Worm (Caenorhabditis elegans) whole organism, young adult: ENCODE data around the gene glt-7.

Experiments
- B0261.1 ChIP-seq: sonication (generic microtip); optimal IDR thresholded peaks from 2 replicates; lab custom pipeline; 2016; ENCODE audit warnings: mild to moderate bottlenecking, missing genetic modification characterization, moderate library complexity, missing compliant biosample characterization
- C17E4.6 ChIP-seq: fragments of 200-800 bp; sonication (Bioruptor generic); IDR thresholded peaks from 2 replicates; pipeline ENCODE4 v1.3.6; 2022; ENCODE audit warnings: missing genetic modification reagents, missing genetic modification characterization, missing compliant biosample characterization
- F22D6.2 ChIP-seq: sonication (generic microtip); optimal IDR thresholded peaks from 2 replicates; lab custom pipeline; 2016; ENCODE audit warnings: mild to moderate bottlenecking, missing genetic modification characterization, missing compliant biosample characterization
- F55B11.4 ChIP-seq: sonication (generic microtip); optimal IDR thresholded peaks from 2 replicates; lab custom pipeline; 2016; ENCODE audit warnings: missing compliant biosample characterization, missing genetic modification characterization, borderline replicate concordance; ENCODE audit not compliant: insufficient read depth
- T26A5.8 ChIP-seq: sonication (generic microtip); optimal IDR thresholded peaks from 2 replicates; lab custom pipeline; 2016; ENCODE audit warnings: missing genetic modification characterization, missing compliant biosample characterization
- Y53G8AR.9 ChIP-seq: fragments of 200-800 bp; sonication (Bioruptor generic); conservative IDR thresholded peaks from 2 replicates; pipeline ENCODE4 v1.3.6; 2022; ENCODE audit warnings: missing genetic modification reagents, missing genetic modification characterization, missing compliant biosample characterization
- Y95B8A.8 ChIP-seq: fragments of 200-800 bp; sonication (Bioruptor generic); IDR thresholded peaks from 2 replicates; pipeline ENCODE4 v1.3.6; 2022; ENCODE audit warnings: missing genetic modification reagents, missing genetic modification characterization, missing compliant biosample characterization
- aptf-3 ChIP-seq: fragments of 200-800 bp; sonication (Bioruptor generic); IDR thresholded peaks from 2 replicates; pipeline ENCODE4 v1.3.6; 2022; ENCODE audit warnings: missing genetic modification characterization, missing compliant biosample characterization
- athp-1 ChIP-seq: sonication (generic microtip); optimal IDR thresholded peaks from 2 replicates; lab custom pipeline; 2017; ENCODE audit warnings: mild to moderate bottlenecking, missing genetic modification characterization, missing compliant biosample characterization
- attf-3 ChIP-seq: fragments of 200-800 bp; sonication (Bioruptor generic); conservative IDR thresholded peaks from 2 replicates; pipeline ENCODE4 v1.3.6; 2022; ENCODE audit warnings: missing genetic modification reagents, missing genetic modification characterization, missing compliant biosample characterization
- attf-5 ChIP-seq: fragments of 200-800 bp; sonication (Bioruptor generic); optimal IDR thresholded peaks from 2 replicates; lab custom pipeline; 2018; ENCODE audit warnings: mild to moderate bottlenecking, missing genetic modification characterization, missing compliant biosample characterization
- ccch-3 ChIP-seq: fragments of 200-800 bp; sonication (Bioruptor generic); optimal IDR thresholded peaks from 2 replicates; lab custom pipeline; 2018; ENCODE audit warnings: mild to moderate bottlenecking, missing genetic modification characterization, missing compliant biosample characterization
- cebp-1 ChIP-seq, 2 experiments: fragments of 200-800 bp in 1 of 2; sonication (Bioruptor generic) in 1 of 2; sonication (generic microtip) in 1 of 2; IDR thresholded peaks in 1 of 2; optimal IDR thresholded peaks in 1 of 2; 2 replicates each; pipeline versions ENCODE4 v1.3.6 to Lab custom; 2017 to 2022; ENCODE audit warnings: missing compliant biosample characterization in 2 of 2, missing genetic modification characterization in 2 of 2, mild to moderate bottlenecking in 1 of 2, missing genetic modification reagents in 1 of 2, moderate library complexity in 1 of 2
- die-1 ChIP-seq: sonication (generic microtip); optimal IDR thresholded peaks from 2 replicates; lab custom pipeline; 2016; ENCODE audit warnings: missing genotype, mild to moderate bottlenecking, missing genetic modification characterization, missing compliant biosample characterization
- efl-1 ChIP-seq: fragments of 150-350 bp; optimal IDR thresholded peaks from 2 replicates; lab custom pipeline; 2014; ENCODE audit warnings: missing biosample characterization, missing genetic modification reagents, missing genetic modification characterization
- egl-18 ChIP-seq: fragments of 200-800 bp; sonication (Bioruptor generic); IDR thresholded peaks from 2 replicates; pipeline ENCODE4 v1.3.6; 2022; ENCODE audit warnings: missing genetic modification reagents, missing genetic modification characterization, missing compliant biosample characterization
- ekl-4 ChIP-seq: fragments of 200-800 bp; sonication (Bioruptor generic); IDR thresholded peaks from 2 replicates; pipeline ENCODE4 v1.3.6; 2022; ENCODE audit warnings: missing genetic modification reagents, missing genetic modification characterization, missing compliant biosample characterization
- gei-17 ChIP-seq: fragments of 200-800 bp; sonication (Bioruptor generic); optimal IDR thresholded peaks from 2 replicates; lab custom pipeline; 2018; ENCODE audit warnings: mild to moderate bottlenecking, missing genetic modification characterization, missing compliant biosample characterization
- hmg-20 ChIP-seq: fragments of 200-800 bp; sonication (Bioruptor generic); IDR thresholded peaks from 2 replicates; pipeline ENCODE4 v1.3.6; 2022; ENCODE audit warnings: missing genetic modification reagents, missing genetic modification characterization, missing compliant biosample characterization
- hrde-1 ChIP-seq: sonication (generic microtip); optimal IDR thresholded peaks from 2 replicates; lab custom pipeline; 2016; ENCODE audit warnings: missing genetic modification characterization, mild to moderate bottlenecking, missing compliant biosample characterization, moderate library complexity, missing genotype, missing genetic modification reagents, borderline replicate concordance
- lin-35 ChIP-seq, 3 experiments: fragments of 150-350 bp in 2 of 3; sonication (generic microtip) in 1 of 3; optimal IDR thresholded peaks; 2 replicates each; lab custom pipeline; 2014 to 2018; ENCODE audit warnings: missing biosample characterization in 3 of 3, missing genetic modification characterization in 3 of 3, missing genetic modification reagents in 3 of 3
- lin-40 ChIP-seq: sonication (generic microtip); optimal IDR thresholded peaks from 2 replicates; lab custom pipeline; 2016; ENCODE audit warnings: missing genetic modification characterization, mild to moderate bottlenecking, missing compliant biosample characterization, missing genotype, missing genetic modification reagents
- madf-6 ChIP-seq: fragments of 200-800 bp; sonication (Bioruptor generic); IDR thresholded peaks from 2 replicates; pipeline ENCODE4 v1.3.6; 2022; ENCODE audit warnings: missing genetic modification reagents, missing genetic modification characterization, missing compliant biosample characterization
- madf-8 ChIP-seq: fragments of 200-800 bp; sonication (Bioruptor generic); conservative IDR thresholded peaks from 2 replicates; pipeline ENCODE4 v1.3.6; 2022; ENCODE audit warnings: missing genetic modification reagents, missing genetic modification characterization, missing compliant biosample characterization
- mcd-1 ChIP-seq: fragments of 200-800 bp; sonication (Bioruptor generic); IDR thresholded peaks from 2 replicates; pipeline ENCODE4 v1.3.6; 2022; ENCODE audit warnings: missing genetic modification reagents, missing genetic modification characterization, missing compliant biosample characterization
- mes-4 ChIP-seq: sonication (generic microtip); optimal IDR thresholded peaks from 2 replicates; lab custom pipeline; 2016; ENCODE audit warnings: missing genotype, missing genetic modification characterization, missing compliant biosample characterization
- nfya-1 ChIP-seq: sonication (generic microtip); optimal IDR thresholded peaks from 2 replicates; lab custom pipeline; 2017; ENCODE audit warnings: antibody characterized with exemption, missing compliant biosample characterization, missing genetic modification characterization, borderline replicate concordance; ENCODE audit not compliant: insufficient read depth
- nfya-2 ChIP-seq: fragments of 200-800 bp; sonication (Bioruptor generic); IDR thresholded peaks from 2 replicates; pipeline ENCODE4 v1.3.6; 2022; ENCODE audit warnings: missing genetic modification reagents, missing genetic modification characterization, missing compliant biosample characterization
- nhr-120 ChIP-seq: fragments of 200-800 bp; sonication (Bioruptor generic); IDR thresholded peaks from 2 replicates; pipeline ENCODE4 v1.3.6; 2022; ENCODE audit warnings: missing genetic modification characterization, missing compliant biosample characterization
- nhr-27 ChIP-seq: fragments of 200-800 bp; sonication (Bioruptor generic); optimal IDR thresholded peaks from 2 replicates; lab custom pipeline; 2018; ENCODE audit warnings: mild to moderate bottlenecking, missing genetic modification characterization, moderate library complexity, missing compliant biosample characterization
- nhr-80 ChIP-seq: sonication (generic microtip); optimal IDR thresholded peaks from 2 replicates; lab custom pipeline; 2016; ENCODE audit warnings: missing genetic modification characterization, missing compliant biosample characterization
- nhr-90 ChIP-seq: sonication (generic microtip); optimal IDR thresholded peaks from 2 replicates; lab custom pipeline; 2016; ENCODE audit warnings: missing genotype, mild to moderate bottlenecking, missing genetic modification characterization, missing compliant biosample characterization
- rec-8 ChIP-seq, 2 experiments: sonication (generic microtip); optimal IDR thresholded peaks; 2 replicates each; lab custom pipeline; 2016; ENCODE audit warnings: mild to moderate bottlenecking in 2 of 2, missing genetic modification characterization in 2 of 2, missing genetic modification reagents in 2 of 2, missing genotype in 2 of 2, missing biosample characterization in 1 of 2, missing compliant biosample characterization in 1 of 2, moderate library complexity in 1 of 2
- snpc-1.1 ChIP-seq: sonication (generic microtip); optimal IDR thresholded peaks from 2 replicates; lab custom pipeline; 2017; ENCODE audit warnings: missing genetic modification characterization, mild to moderate bottlenecking, missing compliant biosample characterization, antibody characterized with exemption, moderate library complexity, missing genotype, missing genetic modification reagents; ENCODE audit not compliant: insufficient read depth
- snpc-3.4 ChIP-seq: sonication (generic microtip); optimal IDR thresholded peaks from 2 replicates; lab custom pipeline; 2017; ENCODE audit warnings: missing genetic modification characterization, mild to moderate bottlenecking, missing compliant biosample characterization, antibody characterized with exemption, moderate library complexity, missing genotype, missing genetic modification reagents
- snpc-4 ChIP-seq, 5 experiments: fragments of 150-350 bp in 1 of 5; sonication (generic microtip) in 4 of 5; optimal IDR thresholded peaks; 2 replicates each; lab custom pipeline; 2014 to 2018; ENCODE audit warnings: missing genetic modification characterization in 5 of 5, missing biosample characterization in 3 of 5, antibody characterized with exemption in 2 of 5, mild to moderate bottlenecking in 2 of 5, missing compliant biosample characterization in 2 of 5, missing genotype in 2 of 5, moderate library complexity in 2 of 5, missing genetic modification reagents in 1 of 5
- sptf-2 ChIP-seq: fragments of 200-800 bp; sonication (Bioruptor generic); optimal IDR thresholded peaks from 2 replicates; lab custom pipeline; 2018; ENCODE audit warnings: mild to moderate bottlenecking, missing genetic modification characterization, missing compliant biosample characterization
- zim-3 ChIP-seq: sonication (generic microtip); optimal IDR thresholded peaks from 2 replicates; lab custom pipeline; 2017; ENCODE audit warnings: mild to moderate bottlenecking, missing genetic modification characterization, moderate library complexity, missing compliant biosample characterization
- ztf-3 ChIP-seq: fragments of 200-800 bp; sonication (Bioruptor generic); optimal IDR thresholded peaks from 2 replicates; lab custom pipeline; 2018; ENCODE audit warnings: mild to moderate bottlenecking, missing genetic modification characterization, missing compliant biosample characterization

Gene glt-7

DNA sequence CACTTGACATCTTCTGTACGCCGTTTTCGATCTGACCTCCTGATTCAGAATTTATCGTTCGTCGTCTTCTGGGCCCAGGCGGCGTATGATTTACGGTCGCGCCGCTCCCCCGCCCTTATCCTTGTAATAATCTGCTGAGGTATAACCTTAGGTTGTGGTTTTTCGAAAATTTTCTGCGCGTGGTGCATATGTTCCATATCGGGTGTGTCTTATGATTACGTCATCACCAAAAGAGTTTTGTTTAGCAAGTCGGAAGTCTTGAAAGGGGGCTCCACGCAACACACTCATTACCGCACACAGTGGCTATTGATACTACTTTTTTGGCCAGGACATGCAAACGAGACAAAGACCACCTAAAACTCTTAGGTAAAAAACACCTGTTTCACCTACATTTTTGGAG, 28.8 kb downstream of the glt-7 start (continued):
- TF ChIP-seq snpc-1.1 (tag; lab: Kevin White, UChicago) (no peak), gei-17 (GFP tag; lab: Kevin White, UChicago) (no peak)

DNA sequence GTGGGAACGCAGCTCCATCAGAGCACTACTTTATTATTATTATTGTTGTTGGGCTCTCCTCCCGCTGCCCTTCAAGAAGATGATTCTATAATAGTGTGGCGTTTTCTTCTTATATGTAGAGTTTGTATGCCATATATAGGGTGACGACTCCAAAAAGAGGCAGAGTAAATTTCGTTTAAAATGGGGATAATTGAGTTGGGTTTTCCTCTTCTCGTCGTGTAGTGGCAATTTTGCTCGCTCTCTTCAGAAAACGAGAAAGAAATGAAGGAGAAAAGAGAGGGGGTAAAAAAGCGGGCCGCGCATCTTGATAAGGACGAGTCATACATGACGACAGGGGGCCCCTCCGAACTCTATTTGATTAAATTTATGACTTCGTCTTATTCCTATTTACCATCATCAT, 31.5 kb downstream of the glt-7 start:
- TF ChIP-seq lin-40 (tag; lab: Kevin White, UChicago): no peak
- no peak for TF ChIP-seq Y53G8AR.9 (GFP tag; lab: Robert Waterston, UW)
- no peak for TF ChIP-seq attf-3
- TF ChIP-seq zim-3 (tag; lab: Kevin White, UChicago): no peak
- no peak for TF ChIP-seq egl-18 (GFP tag; lab: Robert Waterston, UW)
- no peak for TF ChIP-seq Y95B8A.8
- TF ChIP-seq ekl-4 (GFP tag; lab: Robert Waterston, UW): no peak
- no peak for TF ChIP-seq athp-1 (tag; lab: Kevin White, UChicago)
- TF ChIP-seq lin-35 (GFP tag; optimal IDR thresholded peaks at IDR 0.05; lab: Kevin White, UChicago): no peak
- TF ChIP-seq ccch-3 (GFP tag; lab: Kevin White, UChicago): no peak
- TF ChIP-seq mcd-1 (GFP tag; lab: Robert Waterston, UW): no peak
- no peak for TF ChIP-seq F22D6.2 (tag; lab: Kevin White, UChicago)

DNA sequence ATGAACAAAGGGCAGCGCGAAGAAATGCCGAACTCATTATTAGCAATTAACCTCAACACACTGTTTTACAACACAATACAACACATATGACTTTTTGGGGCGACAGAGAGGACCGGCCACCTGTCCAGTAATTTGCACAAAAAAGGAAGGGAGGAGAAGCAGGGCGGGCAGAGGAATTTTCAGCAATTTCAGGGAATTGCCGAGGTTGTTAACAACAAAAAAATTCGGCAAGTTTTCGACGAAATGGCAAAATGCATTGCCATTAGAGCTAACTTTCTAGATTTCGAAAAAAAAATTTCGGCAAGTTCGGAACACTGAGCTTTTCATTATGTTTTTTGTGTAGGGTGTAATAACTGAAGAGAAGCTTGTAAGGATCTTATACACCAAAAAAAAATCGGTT, 32.1 kb downstream of the glt-7 start:
- TF ChIP-seq snpc-3.4 (tag; lab: Kevin White, UChicago) (no peak), attf-5 (no peak), F55B11.4 (tag; lab: Kevin White, UChicago) (no peak), die-1 (tag; lab: Kevin White, UChicago) (no peak), rec-8 (tag; optimal IDR thresholded peaks at IDR 0.05; lab: Kevin White, UChicago) (no peak), F22D6.2 (tag; lab: Kevin White, UChicago) (no peak), nfya-2 (GFP tag; lab: Robert Waterston, UW) (no peak), sptf-2 (GFP tag; lab: Kevin White, UChicago) (no peak), hrde-1 (tag; lab: Kevin White, UChicago) (no peak)

DNA sequence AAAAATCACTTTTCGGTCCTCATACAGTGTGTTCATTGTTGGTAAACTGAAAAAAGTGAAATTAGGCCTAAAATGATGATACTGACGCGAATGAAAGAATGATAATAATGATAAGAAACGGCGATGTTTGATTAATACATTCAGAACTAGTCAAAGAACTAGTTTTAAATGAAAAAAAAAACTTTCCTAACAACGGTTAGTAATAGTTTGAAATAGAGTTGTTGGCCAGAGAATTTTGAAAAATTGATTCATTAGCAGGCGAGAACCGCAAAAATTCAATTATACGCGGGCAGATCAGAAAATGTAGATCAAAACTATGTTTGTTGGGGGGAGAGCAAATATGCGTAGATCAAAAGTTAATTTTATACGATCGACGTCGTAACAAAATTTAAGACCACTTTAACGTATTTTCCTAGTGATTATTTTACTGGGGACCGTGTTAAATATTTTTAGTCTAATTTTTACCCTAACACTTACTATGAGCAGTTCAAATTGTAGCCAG, 38.9 kb downstream of the glt-7 start, which contains the start of gene F56A11.5:
TSS of gene F56A11.5 (minus strand) at position 51 of the 502 bp plus-strand sequence.
- TF ChIP-seq cebp-1 (GFP tag; IDR thresholded peaks at IDR 0.05; lab: Robert Waterston, UW) (no peak), cebp-1 (tag; optimal IDR thresholded peaks at IDR 0.05; lab: Kevin White, UChicago) (no peak), efl-1 (peak; percentile 65), madf-8 (GFP tag; lab: Robert Waterston, UW) (peak; percentile 59), nhr-27 (no peak), madf-6 (GFP tag; lab: Robert Waterston, UW) (peak; percentile 78), C17E4.6 (no peak), lin-40 (tag; lab: Kevin White, UChicago) (no peak)

DNA sequence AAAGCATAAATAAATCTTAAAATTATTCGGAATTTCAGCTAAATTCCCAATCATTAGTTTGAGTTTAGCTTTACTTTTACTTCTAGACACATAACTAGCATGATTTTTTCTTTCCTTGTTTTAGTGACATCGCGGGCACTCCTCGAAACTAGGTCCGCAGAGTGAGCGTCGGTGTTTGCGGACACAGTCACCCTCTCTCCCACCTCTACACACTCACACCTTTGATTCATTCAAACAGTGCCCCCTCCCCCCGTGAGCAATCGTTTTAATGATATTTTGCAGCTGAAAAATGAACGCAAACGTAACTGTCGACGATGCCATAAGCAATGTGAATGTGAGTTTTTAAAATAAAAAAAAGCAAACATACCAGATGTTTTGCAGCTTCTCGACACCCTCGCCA, 40.6 kb downstream of the glt-7 start, which contains the start of gene gex-2:
TSS of gene gex-2 (plus strand) at position 283 of the 400 bp plus-strand sequence.
- TF ChIP-seq Y95B8A.8: no peak
- peak; percentile 10 for TF ChIP-seq nhr-80
- TF ChIP-seq nhr-90 (tag; lab: Kevin White, UChicago): no peak
- no peak for TF ChIP-seq F55B11.4 (tag; lab: Kevin White, UChicago)
- no peak for TF ChIP-seq nfya-1 (tag; lab: Kevin White, UChicago)
- TF ChIP-seq B0261.1: no peak
- TF ChIP-seq aptf-3 (GFP tag; lab: Robert Waterston, UW): no peak
- no peak for TF ChIP-seq mes-4
- no peak for TF ChIP-seq hmg-20 (GFP tag; lab: Robert Waterston, UW)
- TF ChIP-seq F22D6.2 (tag; lab: Kevin White, UChicago): no peak
- no peak for TF ChIP-seq madf-8 (GFP tag; lab: Robert Waterston, UW)
- TF ChIP-seq ztf-3 (GFP tag; lab: Kevin White, UChicago): no peak
- no peak for TF ChIP-seq nhr-120 (GFP tag; lab: Robert Waterston, UW)
- TF ChIP-seq T26A5.8 (tag; lab: Kevin White, UChicago): no peak
- 0 out of 2 replicates have a peak, but pooled peaks have one; percentile 19 for TF ChIP-seq mcd-1 (GFP tag; lab: Robert Waterston, UW)
- no peak for TF ChIP-seq sptf-2 (GFP tag; lab: Kevin White, UChicago)
- TF ChIP-seq snpc-4 (GFP tag; optimal IDR thresholded peaks at IDR 0.05; lab: Kevin White, UChicago): no peak
- TF ChIP-seq snpc-4 (tag; optimal IDR thresholded peaks at IDR 0.05; lab: Kevin White, UChicago): no peak
